Worm (Caenorhabditis elegans) whole organism, mixed stage, embryonic: ENCODE results near the gene fipr-19.

Experiments used
- bed-3 ChIP-seq: fragments of 200-800 bp; sonication (Bioruptor generic); optimal IDR thresholded peaks from 3 replicates; lab custom pipeline; 2018; ENCODE audit warnings: mild to moderate bottlenecking, missing genetic modification characterization, moderate library complexity, missing compliant biosample characterization
- blmp-1 ChIP-seq: fragments of 150-350 bp; optimal IDR thresholded peaks from 2 replicates; lab custom pipeline; 2014; ENCODE audit warnings: missing biosample characterization, missing genetic modification characterization
- ceh-43 ChIP-seq: fragments of 200-800 bp; sonication (Bioruptor generic); optimal IDR thresholded peaks from 2 replicates; lab custom pipeline; 2018; ENCODE audit warnings: mild to moderate bottlenecking, missing genetic modification characterization, moderate library complexity, missing compliant biosample characterization
- ceh-83 ChIP-seq: fragments of 200-800 bp; sonication (Bioruptor generic); optimal IDR thresholded peaks from 2 replicates; lab custom pipeline; 2018; ENCODE audit warnings: mild to moderate bottlenecking, missing genetic modification characterization, missing compliant biosample characterization
- ces-1 ChIP-seq: fragments of 150-350 bp; optimal IDR thresholded peaks from 2 replicates; lab custom pipeline; 2014; ENCODE audit warnings: missing biosample characterization, missing genetic modification reagents, missing genetic modification characterization
- elt-1 ChIP-seq: sonication (generic microtip); optimal IDR thresholded peaks from 2 replicates; lab custom pipeline; 2017; ENCODE audit warnings: missing genetic modification characterization, mild to moderate bottlenecking, missing compliant biosample characterization, antibody characterized with exemption, moderate library complexity, borderline replicate concordance; ENCODE audit not compliant: insufficient read depth
- elt-3 ChIP-seq: fragments of 150-350 bp; optimal IDR thresholded peaks from 2 replicates; lab custom pipeline; 2014; ENCODE audit warnings: missing biosample characterization, missing genetic modification characterization
- flh-1 ChIP-seq: fragments of 200-800 bp; sonication (Bioruptor generic); optimal IDR thresholded peaks from 2 replicates; lab custom pipeline; 2018; ENCODE audit warnings: mild to moderate bottlenecking, missing genetic modification characterization, moderate library complexity, missing compliant biosample characterization
- ham-2 ChIP-seq: fragments of 200-800 bp; sonication (Bioruptor generic); optimal IDR thresholded peaks from 2 replicates; lab custom pipeline; 2018; ENCODE audit warnings: mild to moderate bottlenecking, missing genetic modification characterization, missing compliant biosample characterization
- lin-32 ChIP-seq: fragments of 200-800 bp; sonication (Bioruptor generic); optimal IDR thresholded peaks from 2 replicates; lab custom pipeline; 2018; ENCODE audit warnings: mild to moderate bottlenecking, missing genetic modification characterization, missing compliant biosample characterization
- mab-5 ChIP-seq: fragments of 150-350 bp; optimal IDR thresholded peaks from 2 replicates; lab custom pipeline; 2014; ENCODE audit warnings: missing biosample characterization, missing genetic modification characterization
- mep-1 ChIP-seq: fragments of 150-350 bp; optimal IDR thresholded peaks from 2 replicates; lab custom pipeline; 2017; ENCODE audit warnings: missing biosample characterization, missing genetic modification reagents, missing genetic modification characterization, inconsistent platforms
- mls-2 ChIP-seq: sonication (generic microtip); optimal IDR thresholded peaks from 2 replicates; lab custom pipeline; 2016; ENCODE audit warnings: mild to moderate bottlenecking, missing genetic modification characterization, moderate library complexity, missing compliant biosample characterization
- nhr-2 ChIP-seq: fragments of 150-350 bp; optimal IDR thresholded peaks from 2 replicates; lab custom pipeline; 2014; ENCODE audit warnings: missing biosample characterization, missing genetic modification characterization
- nhr-237 ChIP-seq: fragments of 150-350 bp; optimal IDR thresholded peaks from 2 replicates; lab custom pipeline; 2014; ENCODE audit warnings: missing biosample characterization, missing genetic modification characterization
- nhr-28 ChIP-seq: fragments of 150-350 bp; optimal IDR thresholded peaks from 2 replicates; lab custom pipeline; 2014; ENCODE audit warnings: missing biosample characterization, missing genetic modification characterization
- pha-4 ChIP-seq: fragments of 150-350 bp; optimal IDR thresholded peaks from 2 replicates; lab custom pipeline; 2018; ENCODE audit warnings: missing biosample characterization, missing genetic modification reagents, missing genetic modification characterization
- sem-2 ChIP-seq: fragments of 200-800 bp; sonication (Bioruptor generic); optimal IDR thresholded peaks from 2 replicates; lab custom pipeline; 2018; ENCODE audit warnings: mild to moderate bottlenecking, missing genetic modification characterization, missing compliant biosample characterization
- sptf-1 ChIP-seq: sonication (generic microtip); optimal IDR thresholded peaks from 2 replicates; lab custom pipeline; 2017; ENCODE audit warnings: mild to moderate bottlenecking, missing genetic modification characterization, moderate library complexity, missing compliant biosample characterization
- tbx-8 ChIP-seq: fragments of 200-800 bp; sonication (Bioruptor generic); optimal IDR thresholded peaks from 2 replicates; lab custom pipeline; 2018; ENCODE audit warnings: mild to moderate bottlenecking, missing genetic modification characterization, moderate library complexity, missing compliant biosample characterization
- unc-120 ChIP-seq: sonication (generic microtip); optimal IDR thresholded peaks from 2 replicates; lab custom pipeline; 2017; ENCODE audit warnings: missing genetic modification characterization, missing compliant biosample characterization; ENCODE audit not compliant: poor library complexity, severe bottlenecking
- unc-39 ChIP-seq: fragments of 150-350 bp; optimal IDR thresholded peaks from 2 replicates; lab custom pipeline; 2014; ENCODE audit warnings: missing biosample characterization, missing genetic modification characterization
- unc-62 ChIP-seq: fragments of 150-350 bp; optimal IDR thresholded peaks from 2 replicates; lab custom pipeline; 2014; ENCODE audit warnings: missing biosample characterization, missing genetic modification reagents, missing genetic modification characterization
- zip-8 ChIP-seq: fragments of 150-350 bp; optimal IDR thresholded peaks from 2 replicates; lab custom pipeline; 2014; ENCODE audit warnings: missing biosample characterization, missing genetic modification characterization
- ztf-11 ChIP-seq: fragments of 150-350 bp; optimal IDR thresholded peaks from 2 replicates; lab custom pipeline; 2014; ENCODE audit warnings: missing biosample characterization, missing genetic modification characterization

fipr-19 gene

ce11 chrIII:7498346-7498745, 39.6 kb upstream of the fipr-19 start (continued):
- TF ChIP-seq unc-120 (tag; lab: Kevin White, UChicago), result peak; percentile 23
- TF ChIP-seq flh-1 (GFP tag; lab: Kevin White, UChicago), result no peak
- TF ChIP-seq unc-39, result no peak
- TF ChIP-seq sem-2 (GFP tag; lab: Kevin White, UChicago), result no peak
- no peak for TF ChIP-seq ceh-83 (GFP tag; lab: Kevin White, UChicago)
- TF ChIP-seq mab-5, result no peak
- TF ChIP-seq nhr-237, result peak; percentile 78
- TF ChIP-seq lin-32 (GFP tag; lab: Kevin White, UChicago), result no peak

- TF ChIP-seq nhr-2 (tag; lab: Kevin White, UChicago) (no peak), ztf-11 (no peak), flh-1 (GFP tag; lab: Kevin White, UChicago) (no peak), elt-1 (tag; lab: Kevin White, UChicago) (no peak), elt-3 (no peak), nhr-237 (no peak), tbx-8 (GFP tag; lab: Kevin White, UChicago) (no peak), nhr-28 (tag; lab: Kevin White, UChicago) (no peak), unc-39 (no peak)
Measured at ce11 chrIII:7497782-7498266, 39.1 kb upstream of the fipr-19 start, which contains the start of gene cgh-1. Gene cgh-1 (minus strand): TSS chrIII:7497832.

- TF ChIP-seq ces-1 (GFP tag; lab: Kevin White, UChicago), result no peak
- no peak for TF ChIP-seq pha-4
- no peak for TF ChIP-seq ham-2 (GFP tag; lab: Kevin White, UChicago)
- TF ChIP-seq mep-1 (tag; lab: Kevin White, UChicago), result no peak
- no peak for TF ChIP-seq blmp-1 (tag; lab: Kevin White, UChicago)
- TF ChIP-seq elt-1 (tag; lab: Kevin White, UChicago), result no peak
Measured at ce11 chrIII:7495616-7496146, 36.9 kb upstream of the fipr-19 start.

ce11 chrIII:7494850-7495314, 36.1 kb upstream of the fipr-19 start:
- no peak for TF ChIP-seq flh-1 (GFP tag; lab: Kevin White, UChicago)
- TF ChIP-seq blmp-1 (tag; lab: Kevin White, UChicago), result peak; percentile 93
- peak; percentile 51 for TF ChIP-seq ham-2 (GFP tag; lab: Kevin White, UChicago)
- peak; percentile 59 for TF ChIP-seq mls-2 (tag; lab: Kevin White, UChicago)

- peak; percentile 67 for TF ChIP-seq zip-8
- TF ChIP-seq nhr-237, result no peak
Measured at ce11 chrIII:7491931-7492330, 33.2 kb upstream of the fipr-19 start.

- TF ChIP-seq unc-39 (no peak), sptf-1 (no peak), zip-8 (peak; percentile 48), unc-62 (GFP tag; lab: Kevin White, UChicago) (no peak), mls-2 (tag; lab: Kevin White, UChicago) (no peak), nhr-2 (tag; lab: Kevin White, UChicago) (no peak), elt-3 (no peak), unc-120 (tag; lab: Kevin White, UChicago) (no peak)
- TF ChIP-seq, all 35 proteins: peak for 1
Measured at ce11 chrIII:7490061-7490460, 31.3 kb upstream of the fipr-19 start.

- TF ChIP-seq bed-3 (GFP tag; lab: Kevin White, UChicago) (no peak), nhr-237 (no peak), elt-1 (tag; lab: Kevin White, UChicago) (no peak), ceh-43 (GFP tag; lab: Kevin White, UChicago) (no peak)
Measured at ce11 chrIII:7489055-7489534, 30.3 kb upstream of the fipr-19 start, which contains the start of gene mup-4. Gene mup-4 (minus strand): TSS chrIII:7489105.
